Worm (Caenorhabditis elegans): ENCODE results near the gene mks-3.

ce11 chrII:7621513-7621912 lies 38.1 kb upstream of the mks-3 start:
- TF ChIP-seq hsf-1 (GFP tag; IDR thresholded peaks at IDR 0.05) (no peak), let-607 (tag; optimal IDR thresholded peaks at IDR 0.05) (no peak), mel-28 (tag; optimal IDR thresholded peaks at IDR 0.05; ENCODE audit: borderline replicate concordance) (no peak), ztf-18 (tag; optimal IDR thresholded peaks at IDR 0.05) (no peak)
